Fruit fly (Drosophila melanogaster) whole organism: Measurements from ENCODE around the gene Sodh1.

Experiments
- CG8478 ChIP-seq: fragments of >200 bp; optimal IDR thresholded peaks from 2 replicates; lab custom pipeline; 2018; ENCODE audit warnings: inconsistent platforms
- pan ChIP-seq: fragments of >200 bp; optimal IDR thresholded peaks from 2 replicates; lab custom pipeline; 2017
- psq ChIP-seq: fragments of >200 bp; optimal IDR thresholded peaks from 2 replicates; lab custom pipeline; 2017
- usp ChIP-seq: fragments of >200 bp; optimal IDR thresholded peaks from 2 replicates; lab custom pipeline; 2017; ENCODE audit warnings: missing biosample characterization, missing genetic modification characterization, mixed read lengths

DNA sequence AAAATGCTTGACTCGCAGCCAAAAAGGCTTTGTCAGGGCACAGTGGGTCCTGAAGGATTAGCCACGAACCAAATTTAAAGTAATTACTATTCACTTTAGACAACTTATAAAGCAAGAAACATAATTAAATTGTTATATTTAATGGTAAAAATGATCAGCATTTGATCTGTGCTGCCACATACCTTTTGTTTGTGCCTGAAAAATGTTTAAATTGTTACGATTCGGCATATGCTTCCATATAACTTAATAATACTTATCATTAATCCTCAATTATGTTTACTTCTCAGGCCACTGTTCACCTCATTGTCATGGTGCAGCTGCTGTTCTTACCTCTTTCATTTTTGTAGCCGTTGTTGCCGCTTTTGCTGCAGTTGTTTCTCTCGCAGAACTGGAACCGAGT is 26.9 kb upstream of the Sodh1 start:
- TF ChIP-seq pan (lab: Kevin White, UChicago): no peak
- TF ChIP-seq psq: no peak
- no peak for TF ChIP-seq CG8478
- no peak for TF ChIP-seq usp (GFP tag; lab: Kevin White, UChicago)
